Worm (Caenorhabditis elegans) whole organism, L1 larva: Measurements from ENCODE around the gene F54A3.2.
"Not testable (repeated sequence)": the region's sequence is repeated elsewhere in the genome, so short reads cannot be mapped to it uniquely, and the experiment has no call there.

Experiments
- C16A3.4 ChIP-seq: fragments of 150-350 bp; optimal IDR thresholded peaks from 2 replicates; lab custom pipeline; 2014; ENCODE audit warnings: missing biosample characterization, missing genetic modification characterization
- Y116A8C.19 ChIP-seq: sonication (generic microtip); optimal IDR thresholded peaks from 2 replicates; lab custom pipeline; 2016; ENCODE audit warnings: missing compliant biosample characterization, missing genetic modification characterization, borderline replicate concordance
- ceh-63 ChIP-seq: fragments of 200-800 bp; sonication (Bioruptor generic); optimal IDR thresholded peaks from 2 replicates; lab custom pipeline; 2018; ENCODE audit warnings: mild to moderate bottlenecking, missing genetic modification characterization, missing compliant biosample characterization
- ceh-8 ChIP-seq: fragments of 200-800 bp; sonication (Bioruptor generic); optimal IDR thresholded peaks from 2 replicates; lab custom pipeline; 2018; ENCODE audit warnings: mild to moderate bottlenecking, missing genetic modification characterization, moderate library complexity, missing compliant biosample characterization
- ceh-82 ChIP-seq, 3 experiments: fragments of 150-350 bp in 1 of 3; sonication (generic microtip) in 2 of 3; optimal IDR thresholded peaks; 2 replicates each; lab custom pipeline; 2014 to 2017; ENCODE audit warnings: missing biosample characterization in 3 of 3, missing genetic modification characterization in 3 of 3
- ceh-88 ChIP-seq: fragments of 200-800 bp; sonication (Bioruptor generic); IDR thresholded peaks from 2 replicates; pipeline ENCODE4 v1.3.6; 2022; ENCODE audit warnings: missing genetic modification characterization, missing compliant biosample characterization
- dpl-1 ChIP-seq, 3 experiments: fragments of 150-350 bp in 2 of 3; sonication (generic microtip) in 1 of 3; optimal IDR thresholded peaks; 2 replicates each; lab custom pipeline; 2014 to 2017; ENCODE audit warnings: missing biosample characterization in 3 of 3, missing genetic modification characterization in 3 of 3, missing genetic modification reagents in 3 of 3
- efl-1 ChIP-seq, 4 experiments: fragments of 150-350 bp; optimal IDR thresholded peaks in 3 of 4; peaks in 1 of 4; 1 replicate in 1 of 4; 2 replicates in 3 of 4; lab custom pipeline; 2014; ENCODE audit warnings: missing biosample characterization in 2 of 4, missing genetic modification characterization in 2 of 4, missing genetic modification reagents in 2 of 4
- egl-27 ChIP-seq, 2 experiments: fragments of 150-350 bp in 1 of 2; sonication (generic microtip); optimal IDR thresholded peaks; 3 replicates each; lab custom pipeline; 2017 to 2018; ENCODE audit warnings: missing biosample characterization in 2 of 2, missing genetic modification characterization in 2 of 2, missing genetic modification reagents in 2 of 2
- elt-2 ChIP-seq: sonication (generic microtip); optimal IDR thresholded peaks from 2 replicates; lab custom pipeline; 2016; ENCODE audit warnings: missing genetic modification characterization, mild to moderate bottlenecking, inconsistent platforms, missing compliant biosample characterization, missing genetic modification reagents
- ets-5 ChIP-seq: fragments of 200-800 bp; sonication (Bioruptor generic); IDR thresholded peaks from 2 replicates; pipeline ENCODE4 v1.3.6; 2022; ENCODE audit warnings: missing genetic modification characterization, missing compliant biosample characterization
- grh-1 ChIP-seq: fragments of 200-800 bp; sonication (Bioruptor generic); IDR thresholded peaks from 2 replicates; pipeline ENCODE4 v1.3.6; 2022; ENCODE audit warnings: missing genetic modification reagents, missing genetic modification characterization, missing compliant biosample characterization
- hpl-2 ChIP-seq: fragments of 150-350 bp; optimal IDR thresholded peaks from 2 replicates; lab custom pipeline; 2014; ENCODE audit warnings: missing biosample characterization, missing genetic modification reagents, missing genetic modification characterization
- isw-1 ChIP-seq: fragments of 200-800 bp; sonication (Bioruptor generic); IDR thresholded peaks from 2 replicates; pipeline ENCODE4 v1.3.6; 2022; ENCODE audit warnings: missing genetic modification characterization, missing compliant biosample characterization
- jun-1 ChIP-seq: fragments of 150-350 bp; optimal IDR thresholded peaks from 2 replicates; lab custom pipeline; 2014; ENCODE audit warnings: missing biosample characterization, missing genetic modification reagents, missing genetic modification characterization
- lin-14 ChIP-seq: fragments of 200-800 bp; sonication (Bioruptor generic); optimal IDR thresholded peaks from 2 replicates; lab custom pipeline; 2018; ENCODE audit warnings: mild to moderate bottlenecking, missing genetic modification characterization, moderate library complexity, missing compliant biosample characterization
- lsy-2 ChIP-seq, 2 experiments: fragments of 150-350 bp; optimal IDR thresholded peaks; 2 replicates each; lab custom pipeline; 2014; ENCODE audit warnings: missing biosample characterization in 2 of 2, missing genetic modification characterization in 2 of 2
- mab-9 ChIP-seq: fragments of 200-800 bp; sonication (Bioruptor generic); IDR thresholded peaks from 2 replicates; pipeline ENCODE4 v1.3.6; 2022; ENCODE audit warnings: missing genetic modification reagents, missing genetic modification characterization, missing compliant biosample characterization
- nhr-12 ChIP-seq: sonication (generic microtip); optimal IDR thresholded peaks from 2 replicates; lab custom pipeline; 2017; ENCODE audit warnings: missing biosample characterization, missing genetic modification characterization
- nhr-237 ChIP-seq: fragments of 150-350 bp; optimal IDR thresholded peaks from 2 replicates; lab custom pipeline; 2014; ENCODE audit warnings: missing biosample characterization, missing genetic modification characterization
- nhr-47 ChIP-seq: sonication (generic microtip); optimal IDR thresholded peaks from 2 replicates; lab custom pipeline; 2016; ENCODE audit warnings: mild to moderate bottlenecking, missing genetic modification characterization, moderate library complexity, missing compliant biosample characterization
- nhr-71 ChIP-seq: sonication (generic microtip); optimal IDR thresholded peaks from 2 replicates; lab custom pipeline; 2016; ENCODE audit warnings: mild to moderate bottlenecking, missing genetic modification characterization, moderate library complexity, missing compliant biosample characterization
- pag-3 ChIP-seq: sonication (generic microtip); optimal IDR thresholded peaks from 2 replicates; lab custom pipeline; 2017; ENCODE audit warnings: missing genetic modification characterization, mild to moderate bottlenecking, missing compliant biosample characterization, antibody characterized with exemption, borderline replicate concordance; ENCODE audit not compliant: insufficient read depth
- rnt-1 ChIP-seq: sonication (generic microtip); optimal IDR thresholded peaks from 2 replicates; lab custom pipeline; 2016; ENCODE audit warnings: mild to moderate bottlenecking, missing genetic modification characterization, moderate library complexity, missing compliant biosample characterization
- skn-1 ChIP-seq: fragments of 150-350 bp; optimal IDR thresholded peaks from 2 replicates; lab custom pipeline; 2014; ENCODE audit warnings: missing biosample characterization, missing genetic modification characterization
- sup-37 ChIP-seq: fragments of 200-800 bp; sonication (Bioruptor generic); optimal IDR thresholded peaks from 2 replicates; lab custom pipeline; 2018; ENCODE audit warnings: mild to moderate bottlenecking, missing genetic modification characterization, missing compliant biosample characterization
- swsn-7 ChIP-seq: sonication (generic microtip); optimal IDR thresholded peaks from 2 replicates; lab custom pipeline; 2016; ENCODE audit warnings: missing genetic modification characterization, missing compliant biosample characterization
- unc-30 ChIP-seq: sonication (generic microtip); optimal IDR thresholded peaks from 2 replicates; lab custom pipeline; 2017; ENCODE audit warnings: missing biosample characterization, missing genetic modification characterization
- unc-98 ChIP-seq: fragments of 200-800 bp; sonication (Bioruptor generic); IDR thresholded peaks from 2 replicates; pipeline ENCODE4 v1.3.6; 2022; ENCODE audit warnings: missing genetic modification characterization, missing compliant biosample characterization
- vab-15 ChIP-seq: sonication (generic microtip); optimal IDR thresholded peaks from 2 replicates; lab custom pipeline; 2017; ENCODE audit warnings: missing genotype, mild to moderate bottlenecking, missing genetic modification characterization, missing compliant biosample characterization
- zip-4 ChIP-seq: fragments of 200-800 bp; sonication (Bioruptor generic); optimal IDR thresholded peaks from 2 replicates; lab custom pipeline; 2018; ENCODE audit warnings: mild to moderate bottlenecking, missing genetic modification characterization, moderate library complexity, missing compliant biosample characterization
- ztf-4 ChIP-seq: fragments of 150-350 bp; optimal IDR thresholded peaks from 2 replicates; lab custom pipeline; 2014; ENCODE audit warnings: missing biosample characterization, missing genetic modification characterization

The F54A3.2 gene

DNA sequence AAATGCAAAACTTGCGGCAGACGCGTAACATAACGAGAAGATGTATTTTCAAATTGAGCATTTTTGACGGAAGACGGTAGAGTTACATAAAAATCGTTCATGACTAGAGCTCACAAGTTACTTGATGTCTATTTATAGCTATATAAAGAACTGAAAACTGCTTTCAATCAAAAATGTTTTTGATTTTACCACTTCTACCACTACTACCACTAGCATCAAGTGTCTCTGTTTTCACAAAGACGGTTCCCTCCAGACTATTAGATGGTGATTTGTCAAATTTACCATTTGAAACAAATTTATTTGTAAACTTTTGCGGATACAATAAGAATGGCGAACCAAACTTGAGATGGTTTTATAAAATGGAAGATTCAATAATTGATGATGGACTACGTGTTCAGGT, 39.2 kb downstream of the F54A3.2 start, which contains the start of gene K09F6.9:
K09F6.9 (minus strand) TSS at position 101 of the 400 bp plus-strand sequence.
- not testable (repeated sequence) for TF ChIP-seq ceh-8 (GFP tag; lab: Kevin White, UChicago); unc-30 (tag; lab: Kevin White, UChicago); isw-1 (GFP tag; lab: Robert Waterston, UW)

- TF ChIP-seq efl-1 (optimal IDR thresholded peaks at IDR 0.05; lab: Kevin White, UChicago) (no peak), efl-1 (GFP tag; optimal IDR thresholded peaks at IDR 0.05 in 1 of 2; lab: Kevin White, UChicago) (peak in 1 of 2 experiments; percentile 57), vab-15 (tag; lab: Kevin White, UChicago) (no peak)
Observed at ce11 chrII:2284703-2285102, 41.3 kb downstream of the F54A3.2 start.

ce11 chrII:2288798-2289197, 45.4 kb downstream of the F54A3.2 start, which contains the start of the genes K09F6.10 and K09F6.13:
Gene K09F6.10 (minus strand): TSS chrII:2288883.
Gene K09F6.13 (plus strand): TSS chrII:2289114.
- TF ChIP-seq ets-5 (0 out of 2 replicates have a peak, but pooled peaks have one; percentile 77), hpl-2 (GFP tag; lab: Kevin White, UChicago) (no peak), lin-14 (GFP tag; lab: Kevin White, UChicago) (peak; percentile 21), isw-1 (GFP tag; lab: Robert Waterston, UW) (peak; percentile 11; the same call in 1 of the 2 replicates)

DNA sequence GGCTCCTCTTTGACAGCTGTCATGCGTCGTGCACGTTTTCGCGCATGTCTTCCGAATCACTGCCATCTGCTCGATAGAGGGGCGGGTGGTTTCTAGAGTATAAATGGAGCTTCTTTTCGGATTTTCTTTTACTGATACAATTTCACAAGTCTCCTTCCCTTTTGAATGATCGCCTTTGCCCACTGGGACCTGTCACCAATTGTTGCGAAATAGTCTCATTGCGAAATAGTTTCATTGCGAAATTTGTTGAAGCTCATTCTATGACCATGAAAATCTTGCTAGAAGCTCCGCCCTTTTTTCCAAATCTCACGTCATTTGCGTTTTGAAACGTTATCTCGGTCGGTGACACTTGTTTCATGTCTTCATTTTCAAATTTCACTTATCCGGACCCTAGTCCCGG, 46.0 kb downstream of the F54A3.2 start:
- TF ChIP-seq swsn-7 (tag; lab: Kevin White, UChicago) = no peak
- peak; percentile 14 for TF ChIP-seq skn-1 (tag; lab: Kevin White, UChicago)
- peak; percentile 65 for TF ChIP-seq nhr-71 (tag; lab: Kevin White, UChicago)
- peak; percentile 51 for TF ChIP-seq jun-1 (tag; lab: Kevin White, UChicago)
- peak; percentile 42 for TF ChIP-seq isw-1 (GFP tag; lab: Robert Waterston, UW)
- TF ChIP-seq lsy-2 (tag; optimal IDR thresholded peaks at IDR 0.05; lab: Kevin White, UChicago) = peak in 1 of 2 experiments; percentile 10
- TF ChIP-seq mab-9 (GFP tag; lab: Robert Waterston, UW) = no peak
- TF ChIP-seq ceh-82 (tag; optimal IDR thresholded peaks at IDR 0.05; lab: Kevin White, UChicago) = peak; percentile 35 to 70 (median 61)
- no peak for TF ChIP-seq elt-2 (tag; lab: Kevin White, UChicago)
- TF ChIP-seq pag-3 (tag; lab: Kevin White, UChicago) = no peak
- TF ChIP-seq efl-1 (optimal IDR thresholded peaks at IDR 0.05; lab: Kevin White, UChicago) = peak; percentile 27 to 54
- TF ChIP-seq efl-1 (GFP tag; optimal IDR thresholded peaks at IDR 0.05 in 1 of 2; lab: Kevin White, UChicago) = peak in 1 of 2 experiments; percentile 39
- TF ChIP-seq zip-4 (GFP tag; lab: Kevin White, UChicago) = peak; percentile 92
- peak; percentile 77 for TF ChIP-seq lin-14 (GFP tag; lab: Kevin White, UChicago)
- peak; percentile 32 for TF ChIP-seq nhr-47

ce11 chrII:2292027-2292426, 48.6 kb downstream of the F54A3.2 start, which contains the start of gene K09F6.7:
Gene K09F6.7 (minus strand): TSS chrII:2292127.
- TF ChIP-seq egl-27 (tag; optimal IDR thresholded peaks at IDR 0.05; lab: Kevin White, UChicago) (no peak), ztf-4 (tag; lab: Kevin White, UChicago) (no peak), ceh-88 (GFP tag; lab: Robert Waterston, UW) (no peak), nhr-237 (tag; lab: Kevin White, UChicago) (no peak), Y116A8C.19 (tag; lab: Kevin White, UChicago) (no peak), grh-1 (GFP tag; lab: Robert Waterston, UW) (no peak), rnt-1 (tag; lab: Kevin White, UChicago) (no peak), ceh-63 (GFP tag; lab: Kevin White, UChicago) (no peak), dpl-1 (GFP tag; optimal IDR thresholded peaks at IDR 0.05; lab: Kevin White, UChicago) (no peak), C16A3.4 (tag; lab: Kevin White, UChicago) (no peak), nhr-12 (no peak), unc-30 (tag; lab: Kevin White, UChicago) (no peak), nhr-71 (tag; lab: Kevin White, UChicago) (no peak), unc-98 (no peak), sup-37 (no peak)
